Worm (Caenorhabditis elegans) whole organism, midembryonic: Measurements from ENCODE around the gene nep-12.

ENCODE experiments used
- T22C8.4 ChIP-seq: fragments of 200-800 bp; sonication (Bioruptor generic); IDR thresholded peaks from 2 replicates; pipeline ENCODE4 v1.3.6; 2022; ENCODE audit warnings: missing genetic modification characterization, missing compliant biosample characterization
- cog-1 ChIP-seq: sonication (generic microtip); optimal IDR thresholded peaks from 2 replicates; lab custom pipeline; 2016; ENCODE audit warnings: missing genetic modification characterization, missing compliant biosample characterization
- flt-1 ChIP-seq: fragments of 200-800 bp; sonication (Bioruptor generic); IDR thresholded peaks from 2 replicates; pipeline ENCODE4 v1.3.6; 2022; ENCODE audit warnings: missing genetic modification characterization, missing compliant biosample characterization
- klf-2 ChIP-seq: fragments of 200-800 bp; sonication (Bioruptor generic); conservative IDR thresholded peaks from 2 replicates; pipeline ENCODE4 v1.3.6; 2022; ENCODE audit warnings: missing genetic modification reagents, missing genetic modification characterization, missing compliant biosample characterization
- med-1 ChIP-seq: sonication (generic microtip); optimal IDR thresholded peaks from 2 replicates; lab custom pipeline; 2017; ENCODE audit warnings: missing genetic modification characterization, mild to moderate bottlenecking, missing compliant biosample characterization, antibody characterized with exemption, missing genetic modification reagents; ENCODE audit not compliant: insufficient read depth
- tab-1 ChIP-seq: fragments of 200-800 bp; sonication (Bioruptor generic); IDR thresholded peaks from 2 replicates; pipeline ENCODE4 v1.3.6; 2022; ENCODE audit warnings: missing genetic modification characterization, missing compliant biosample characterization
- ztf-23 ChIP-seq: fragments of 200-800 bp; sonication (Bioruptor generic); IDR thresholded peaks from 2 replicates; pipeline ENCODE4 v1.3.6; 2022; ENCODE audit warnings: missing genetic modification reagents, missing genetic modification characterization, missing compliant biosample characterization
- ztf-29 ChIP-seq: fragments of 200-800 bp; sonication (Bioruptor generic); IDR thresholded peaks from 2 replicates; pipeline ENCODE4 v1.3.6; 2022; ENCODE audit warnings: missing genetic modification reagents, missing genetic modification characterization, missing compliant biosample characterization

DNA sequence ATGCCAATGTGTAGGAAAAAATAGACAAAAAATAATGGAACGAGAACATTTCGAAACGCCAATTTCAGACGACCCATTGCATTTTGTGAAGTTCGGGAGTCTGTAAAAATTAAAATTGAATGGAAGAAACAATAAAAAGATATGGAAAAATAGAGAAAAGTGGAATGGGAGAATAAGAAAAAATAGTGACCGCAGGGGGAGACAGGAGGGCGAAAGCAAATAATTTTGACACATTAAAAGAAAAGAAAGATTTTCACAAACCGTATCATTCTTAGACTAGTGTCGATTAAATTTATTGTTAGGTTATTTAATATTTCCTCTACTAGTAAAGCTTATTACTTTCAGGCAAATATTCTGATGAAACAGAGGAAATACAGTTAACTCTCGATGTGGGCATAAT is 50.5 kb downstream of the nep-12 start, which contains the start of gene F41C3.11:
- TF ChIP-seq cog-1 (tag; lab: Kevin White, UChicago) (no peak), flt-1 (no peak), tab-1 (GFP tag; lab: Robert Waterston, UW) (no peak), T22C8.4 (GFP tag; lab: Robert Waterston, UW) (no peak), ztf-29 (GFP tag; lab: Robert Waterston, UW) (no peak), med-1 (no peak), klf-2 (no peak), ztf-23 (GFP tag; lab: Robert Waterston, UW) (no peak)
